Fruit fly (Drosophila melanogaster): ENCODE measurements around the gene CG14050.

CG14050 gene

dm6 chrX:2295435-2296229 is 30.4 kb downstream of the CG14050 start, which contains the start of gene Raf:
Gene Raf (plus strand): TSS chrX:2295466.
- peak; percentile 39 for TF ChIP-seq CG17801 (GFP tag; optimal IDR thresholded peaks at IDR 0.05; ENCODE audit: partially characterized antibody)

DNA sequence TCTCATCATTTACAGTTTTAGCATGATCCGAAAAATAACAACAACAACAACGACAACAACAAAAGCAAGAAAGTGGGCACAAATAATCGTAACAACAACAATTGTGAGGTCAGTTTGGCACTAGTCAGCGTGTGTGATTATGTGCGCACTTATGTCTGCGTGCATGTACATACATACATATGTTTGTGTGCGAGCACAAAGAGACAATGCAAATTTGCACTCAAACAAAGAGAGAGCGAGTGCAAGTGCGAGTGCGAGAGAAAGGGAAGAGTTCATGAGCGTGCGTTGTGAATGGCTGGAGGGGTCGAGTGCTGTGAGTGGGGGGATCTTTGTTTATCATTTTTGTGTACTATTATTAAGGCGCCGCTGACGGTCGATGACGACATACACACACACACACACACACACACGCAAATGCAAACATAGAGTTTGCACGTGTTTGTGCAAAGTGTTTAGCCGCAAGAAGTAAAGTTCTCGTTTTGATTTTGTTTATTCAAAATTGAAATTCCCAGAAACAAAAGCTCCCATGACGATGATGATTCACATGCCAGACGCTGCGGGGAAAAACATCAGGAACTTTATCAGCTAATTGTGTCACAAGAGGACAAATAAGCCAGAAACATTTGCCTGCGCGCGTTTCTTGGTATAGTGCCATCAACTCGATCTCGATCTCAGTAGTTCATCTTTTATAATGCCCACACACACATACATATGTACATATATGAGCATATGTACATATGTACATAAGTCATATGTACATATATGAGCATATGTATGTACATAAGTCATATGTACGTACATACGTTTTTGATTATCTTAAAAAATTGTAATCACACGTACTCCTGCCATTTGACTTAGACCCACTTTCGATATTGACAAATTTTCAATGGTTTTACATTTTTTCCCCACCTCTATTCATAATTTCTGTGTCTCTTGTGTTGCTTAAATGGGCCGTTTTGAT is 31.3 kb downstream of the CG14050 start:
- peak; percentile 46 for TF ChIP-seq CG17801 (GFP tag; optimal IDR thresholded peaks at IDR 0.05; ENCODE audit: partially characterized antibody)

DNA sequence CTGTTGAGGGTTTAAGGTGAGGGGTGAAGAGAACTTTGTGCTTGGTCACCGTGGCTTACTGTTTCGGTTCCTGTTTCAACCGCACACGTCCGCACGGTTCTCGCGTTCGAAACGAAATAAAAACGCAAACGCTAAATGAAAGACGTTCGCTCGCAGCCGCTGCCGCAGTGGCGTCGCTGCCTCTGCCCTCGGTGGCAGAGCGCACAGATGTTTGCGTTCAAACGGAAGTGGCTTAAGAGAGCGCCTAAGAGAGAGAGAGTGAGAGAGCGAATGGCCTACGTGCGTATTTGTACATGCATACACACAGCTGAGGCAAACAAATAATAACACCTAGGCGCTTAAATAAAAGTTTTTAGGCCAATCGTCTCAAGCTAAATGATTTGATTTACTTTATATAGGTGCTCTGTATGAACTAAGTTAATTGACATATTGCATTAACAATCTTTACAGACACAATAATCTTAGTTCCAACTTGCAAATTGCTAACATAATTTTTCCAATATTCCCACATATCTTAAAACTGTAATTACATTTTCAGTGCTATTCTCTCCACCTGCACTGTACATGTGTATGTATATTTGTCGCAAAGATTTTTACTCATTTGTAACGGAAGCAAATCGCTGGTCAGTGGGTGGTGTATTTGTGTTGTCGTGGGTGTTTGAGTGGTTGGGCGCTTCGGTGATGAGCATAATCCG is 32.6 kb downstream of the CG14050 start, which contains the start of gene CG2865:
Gene CG2865 (minus strand): TSS at position 118 of the 695 bp plus-strand sequence.
- peak; percentile 99 for TF ChIP-seq CG17801 (GFP tag; optimal IDR thresholded peaks at IDR 0.05; ENCODE audit: partially characterized antibody)

DNA sequence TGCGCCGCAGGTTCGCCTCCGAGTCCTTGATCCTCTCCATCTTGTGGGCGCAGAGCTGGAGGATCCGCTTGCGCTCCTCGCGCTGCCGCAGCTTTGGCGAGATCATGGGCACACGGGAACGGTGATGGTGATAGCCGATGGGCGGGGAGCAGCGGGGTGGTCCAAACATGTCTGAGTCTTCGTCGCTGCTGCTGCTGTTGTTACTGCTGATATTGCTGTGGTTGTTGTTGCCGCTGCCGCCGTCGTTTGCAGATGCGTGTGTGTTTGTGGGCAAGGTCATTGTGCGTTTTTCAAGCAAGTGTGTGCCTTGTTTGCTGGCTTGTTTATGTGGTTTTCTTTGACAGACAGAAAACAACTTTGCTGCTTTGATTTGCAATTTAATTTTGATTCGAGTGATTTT is 33.6 kb downstream of the CG14050 start:
- no peak for TF ChIP-seq CG17801 (GFP tag; optimal IDR thresholded peaks at IDR 0.05; ENCODE audit: partially characterized antibody)

DNA sequence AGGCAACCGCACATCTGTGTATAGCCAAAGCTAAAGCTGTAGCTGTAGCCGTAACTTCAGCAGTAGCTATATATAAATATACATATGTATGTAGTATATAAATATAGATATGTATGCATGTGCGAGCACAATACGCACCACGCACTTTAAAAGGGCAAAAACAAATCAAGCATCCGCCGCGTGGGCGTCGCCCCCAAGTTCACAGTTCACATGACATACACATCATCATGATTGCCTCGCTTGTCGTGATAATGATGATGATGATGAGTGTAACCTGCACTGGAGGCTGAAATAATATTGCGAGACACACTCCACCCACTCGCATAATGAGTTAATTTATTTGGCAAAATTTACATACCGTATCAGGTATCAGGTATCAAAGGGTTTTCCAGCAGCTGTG is 35.0 kb downstream of the CG14050 start:
- no peak for TF ChIP-seq CG17801 (GFP tag; optimal IDR thresholded peaks at IDR 0.05; ENCODE audit: partially characterized antibody)

DNA sequence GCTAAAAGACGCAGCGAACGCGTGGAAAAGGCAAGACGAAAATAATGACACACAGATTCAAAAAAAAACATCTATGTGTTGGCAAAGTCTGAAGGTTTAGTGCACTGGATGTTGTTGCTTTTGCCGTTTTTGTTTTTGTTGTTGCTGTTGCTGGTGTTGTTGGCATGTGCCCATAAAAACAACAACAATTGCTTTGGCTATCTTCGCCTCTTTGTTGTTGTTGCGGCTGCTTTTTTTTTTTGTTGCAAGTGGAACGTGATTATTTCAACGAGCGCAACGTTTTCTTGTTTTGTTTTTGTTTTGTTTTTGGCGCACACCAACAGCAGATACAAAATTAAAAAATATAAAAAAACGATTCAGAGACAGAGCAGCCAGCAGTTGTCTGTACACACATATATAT is 36.9 kb downstream of the CG14050 start:
- TF ChIP-seq CG17801 (GFP tag; optimal IDR thresholded peaks at IDR 0.05; ENCODE audit: partially characterized antibody) = peak; percentile 75

DNA sequence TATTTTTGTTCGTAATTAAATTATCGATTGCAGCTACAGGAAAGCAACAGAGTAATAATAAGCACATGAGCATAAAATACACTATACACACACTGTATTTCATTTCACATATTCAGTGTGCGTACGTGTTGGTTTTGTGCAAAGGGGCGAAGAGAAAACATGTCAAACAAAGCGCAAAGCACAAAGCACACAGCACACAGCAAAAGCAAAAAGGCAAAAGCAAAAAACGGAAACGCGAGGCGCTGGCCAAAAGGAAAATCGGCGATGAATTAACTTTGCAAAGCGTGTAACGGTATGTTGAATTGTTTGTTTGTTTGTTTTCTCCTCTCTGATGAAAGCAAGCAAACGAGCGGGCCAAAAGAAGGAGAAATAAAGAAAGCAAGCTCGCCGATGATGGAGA is 37.7 kb downstream of the CG14050 start:
- no peak for TF ChIP-seq CG17801 (GFP tag; optimal IDR thresholded peaks at IDR 0.05; ENCODE audit: partially characterized antibody)

- no peak for TF ChIP-seq CG17801 (GFP tag; optimal IDR thresholded peaks at IDR 0.05; ENCODE audit: partially characterized antibody)
These were observed 39.0 kb downstream of the CG14050 start for dm6 chrX:2286985-2287384.

- TF ChIP-seq CG17801 (GFP tag; optimal IDR thresholded peaks at IDR 0.05; ENCODE audit: partially characterized antibody) = no peak
These were observed 39.8 kb downstream of the CG14050 start for dm6 chrX:2286255-2286654.

- no peak for TF ChIP-seq CG17801 (GFP tag; optimal IDR thresholded peaks at IDR 0.05; ENCODE audit: partially characterized antibody)
These were observed 42.5 kb downstream of the CG14050 start for dm6 chrX:2283470-2283869.

dm6 chrX:2278782-2279304 is 47.2 kb downstream of the CG14050 start:
- no peak for TF ChIP-seq CG17801 (GFP tag; optimal IDR thresholded peaks at IDR 0.05; ENCODE audit: partially characterized antibody)

DNA sequence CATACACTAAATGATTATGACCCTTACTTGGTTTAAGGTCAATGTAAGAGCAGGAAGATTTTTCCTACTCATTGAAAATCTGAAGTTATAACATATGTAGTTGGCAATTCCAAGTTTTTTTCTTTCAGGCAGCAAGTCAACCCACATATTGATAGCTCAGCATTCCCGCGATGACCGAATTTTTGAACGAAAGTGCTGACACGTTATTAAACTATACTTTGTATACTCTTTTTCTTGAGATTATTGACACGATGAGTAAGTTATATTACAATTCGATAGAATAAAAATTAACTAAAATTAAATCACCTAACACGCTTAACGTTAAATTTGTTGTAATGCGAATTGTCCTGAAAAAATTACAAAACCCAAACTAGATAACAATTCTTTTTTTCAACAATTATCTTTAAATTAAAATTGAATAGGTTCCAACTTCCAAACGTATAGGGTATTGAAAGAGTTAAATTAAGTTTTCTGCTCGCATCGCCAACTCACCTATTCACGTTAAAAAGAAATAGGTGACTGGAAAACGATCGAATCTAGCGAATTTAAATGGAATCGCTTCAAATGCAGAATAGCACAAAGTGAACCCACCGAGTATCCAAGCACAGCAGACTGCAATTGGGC is 50.7 kb downstream of the CG14050 start, which contains the start of gene Vml:
Gene Vml (plus strand): TSS at position 574 of the 624 bp plus-strand sequence.
- TF ChIP-seq CG17801 (GFP tag; optimal IDR thresholded peaks at IDR 0.05; ENCODE audit: partially characterized antibody) = peak; percentile 32

Data from ovary, adult (tissue).